Worm (Caenorhabditis elegans) whole organism, L2 larva: ENCODE results near the gene twk-35.

ENCODE experiments used
- F13H6.1 ChIP-seq: sonication (generic microtip); optimal IDR thresholded peaks from 2 replicates; lab custom pipeline; 2016; ENCODE audit warnings: missing genetic modification characterization, missing compliant biosample characterization
- Y55F3AM.14 ChIP-seq: fragments of 200-800 bp; sonication (Bioruptor generic); optimal IDR thresholded peaks from 2 replicates; lab custom pipeline; 2018; ENCODE audit warnings: mild to moderate bottlenecking, missing genetic modification characterization, missing compliant biosample characterization
- ceh-16 ChIP-seq: fragments of 150-350 bp; optimal IDR thresholded peaks from 2 replicates; lab custom pipeline; 2014; ENCODE audit warnings: missing biosample characterization, missing genetic modification characterization
- fos-1 ChIP-seq: fragments of 150-350 bp; optimal IDR thresholded peaks from 2 replicates; lab custom pipeline; 2014; ENCODE audit warnings: missing biosample characterization, missing genetic modification characterization
- lin-13 ChIP-seq: fragments of 150-350 bp; optimal IDR thresholded peaks from 2 replicates; lab custom pipeline; 2014; ENCODE audit warnings: missing biosample characterization, missing genetic modification reagents, missing genetic modification characterization
- mab-5 ChIP-seq: fragments of 150-350 bp; optimal IDR thresholded peaks from 2 replicates; lab custom pipeline; 2014; ENCODE audit warnings: missing biosample characterization, missing genetic modification characterization
- mbf-1 ChIP-seq: sonication (generic microtip); optimal IDR thresholded peaks from 2 replicates; lab custom pipeline; 2017; ENCODE audit warnings: missing biosample characterization, missing genetic modification characterization
- nhr-11 ChIP-seq: fragments of 150-350 bp; optimal IDR thresholded peaks from 2 replicates; lab custom pipeline; 2014; ENCODE audit warnings: missing biosample characterization, missing genetic modification characterization
- nhr-129 ChIP-seq: fragments of 150-350 bp; optimal IDR thresholded peaks from 2 replicates; lab custom pipeline; 2014; ENCODE audit warnings: missing biosample characterization, missing genetic modification characterization
- nhr-21 ChIP-seq: fragments of 150-350 bp; optimal IDR thresholded peaks from 2 replicates; lab custom pipeline; 2014; ENCODE audit warnings: missing biosample characterization, missing genetic modification characterization
- nhr-23 ChIP-seq: fragments of 150-350 bp; optimal IDR thresholded peaks from 2 replicates; lab custom pipeline; 2014; ENCODE audit warnings: missing biosample characterization, missing genetic modification reagents, missing genetic modification characterization
- nhr-77 ChIP-seq: fragments of 150-350 bp; optimal IDR thresholded peaks from 2 replicates; lab custom pipeline; 2014; ENCODE audit warnings: missing biosample characterization, missing genetic modification characterization
- sem-4 ChIP-seq: fragments of 150-350 bp; optimal IDR thresholded peaks from 2 replicates; lab custom pipeline; 2014; ENCODE audit warnings: missing biosample characterization, missing genetic modification reagents, missing genetic modification characterization
- skn-1 ChIP-seq: sonication (generic microtip); optimal IDR thresholded peaks from 2 replicates; lab custom pipeline; 2017; ENCODE audit warnings: missing biosample characterization, missing genetic modification characterization
- unc-39 ChIP-seq: fragments of 150-350 bp; optimal IDR thresholded peaks from 2 replicates; lab custom pipeline; 2014; ENCODE audit warnings: missing biosample characterization, missing genetic modification characterization
- zag-1 ChIP-seq: fragments of 150-350 bp; optimal IDR thresholded peaks from 2 replicates; lab custom pipeline; 2014; ENCODE audit warnings: missing biosample characterization, missing genetic modification characterization
- ztf-1 ChIP-seq: fragments of 200-800 bp; sonication (Bioruptor generic); conservative IDR thresholded peaks from 2 replicates; pipeline ENCODE4 v1.3.6; 2022; ENCODE audit warnings: missing genetic modification characterization, missing compliant biosample characterization

Gene twk-35

DNA sequence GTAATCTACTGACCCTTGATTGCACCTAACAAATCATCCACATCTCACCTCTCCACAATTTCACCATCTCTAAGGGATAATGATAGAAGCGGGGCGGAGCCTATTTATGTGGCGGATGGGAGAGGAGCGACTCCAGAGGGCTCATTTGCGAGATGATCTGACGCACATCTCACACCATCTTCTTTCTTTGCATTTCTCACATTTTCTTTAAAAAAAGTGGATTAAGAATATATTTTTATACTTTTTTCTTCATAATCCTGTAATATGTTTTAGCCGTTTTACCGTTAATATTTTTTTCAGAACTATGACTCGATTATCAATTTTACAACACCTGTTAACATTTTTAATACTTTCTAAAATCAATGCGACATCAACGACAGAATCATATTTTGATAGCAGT, 52.4 kb downstream of the twk-35 start, which contains the start of gene pbo-5:
pbo-5 (plus strand) TSS at position 301 of the 400 bp plus-strand sequence.
- TF ChIP-seq mbf-1 (tag; lab: Kevin White, UChicago), result no peak
- TF ChIP-seq nhr-11, result no peak
- TF ChIP-seq zag-1 (tag; lab: Kevin White, UChicago), result no peak
- no peak for TF ChIP-seq ztf-1 (GFP tag; lab: Robert Waterston, UW)
- no peak for TF ChIP-seq fos-1 (tag; lab: Kevin White, UChicago)
- no peak for TF ChIP-seq unc-39 (tag; lab: Kevin White, UChicago)
- no peak for TF ChIP-seq nhr-129 (tag; lab: Kevin White, UChicago)
- no peak for TF ChIP-seq mab-5
- TF ChIP-seq nhr-23 (tag; lab: Kevin White, UChicago), result no peak
- TF ChIP-seq nhr-21 (tag; lab: Kevin White, UChicago), result no peak
- TF ChIP-seq lin-13 (GFP tag; lab: Kevin White, UChicago), result no peak
- no peak for TF ChIP-seq F13H6.1
- no peak for TF ChIP-seq ceh-16
- TF ChIP-seq skn-1, result no peak
- TF ChIP-seq sem-4, result no peak
- TF ChIP-seq Y55F3AM.14 (GFP tag; lab: Kevin White, UChicago), result no peak
- no peak for TF ChIP-seq nhr-77
